Fruit fly (Drosophila melanogaster) ovary, adult (tissue): Measurements from ENCODE around the gene CG14229.

Experiments
- CG17801 ChIP-seq: fragments of 200-800 bp; optimal IDR thresholded peaks from 2 replicates; lab custom pipeline; 2019; ENCODE audit warnings: missing biosample characterization, mild to moderate bottlenecking, missing genetic modification characterization, moderate library complexity; ENCODE audit not compliant: partially characterized antibody

CG14229 gene

dm6 chrX:19696845-19697244 is 1.8 kb upstream of the CG14229 start, which contains the start of gene Cdc42:
Gene Cdc42, plus strand, starts transcription at chrX:19697091.
- no peak for TF ChIP-seq CG17801 (GFP tag; lab: Kevin White, UChicago)

dm6 chrX:19692951-19693698 is 1.9 kb downstream of the CG14229 start, which contains the start of gene Mer:
Gene Mer, minus strand, starts transcription at chrX:19693500.
- peak; percentile 85 for TF ChIP-seq CG17801 (GFP tag; lab: Kevin White, UChicago)

dm6 chrX:19690050-19690449 is 5.0 kb downstream of the CG14229 start:
- TF ChIP-seq CG17801 (GFP tag; lab: Kevin White, UChicago), result no peak

dm6 chrX:19688848-19689247 is 6.2 kb downstream of the CG14229 start, which contains the start of gene CG14227:
Gene CG14227, minus strand, starts transcription at chrX:19688948.
- TF ChIP-seq CG17801 (GFP tag; lab: Kevin White, UChicago), result no peak

dm6 chrX:19684048-19684447 is 11.0 kb downstream of the CG14229 start:
- no peak for TF ChIP-seq CG17801 (GFP tag; lab: Kevin White, UChicago)

- peak; percentile 62 for TF ChIP-seq CG17801 (GFP tag; lab: Kevin White, UChicago)
These were observed 11.8 kb downstream of the CG14229 start, which contains the start of the genes dome and Ubqn for dm6 chrX:19683040-19683875. Gene dome, minus strand, starts transcription at chrX:19683518. Gene Ubqn, plus strand, starts transcription at chrX:19683808.

- no peak for TF ChIP-seq CG17801 (GFP tag; lab: Kevin White, UChicago)
These were observed 15.8 kb downstream of the CG14229 start for dm6 chrX:19679207-19679606.

dm6 chrX:19675662-19676061 is 19.4 kb downstream of the CG14229 start, which contains the start of gene et:
Gene et, minus strand, starts transcription at chrX:19675891.
- TF ChIP-seq CG17801 (GFP tag; lab: Kevin White, UChicago), result no peak

dm6 chrX:19668405-19668804 is 26.6 kb downstream of the CG14229 start:
- peak; percentile 93 for TF ChIP-seq CG17801 (GFP tag; lab: Kevin White, UChicago)

dm6 chrX:19667444-19668104 is 27.5 kb downstream of the CG14229 start:
- no peak for TF ChIP-seq CG17801 (GFP tag; lab: Kevin White, UChicago)

- peak; percentile 69 for TF ChIP-seq CG17801 (GFP tag; lab: Kevin White, UChicago)
These were observed 28.1 kb downstream of the CG14229 start, which contains the start of gene Zw for dm6 chrX:19666991-19667409. Gene Zw, plus strand, starts transcription at chrX:19667252.

- TF ChIP-seq CG17801 (GFP tag; lab: Kevin White, UChicago), result peak; percentile 13
These were observed 29.3 kb downstream of the CG14229 start for dm6 chrX:19665684-19666141.

dm6 chrX:19663859-19664728 is 31.0 kb downstream of the CG14229 start, which contains the start of the genes CG14223 and Ssu72:
Gene CG14223, minus strand, starts transcription at chrX:19663971.
Gene Ssu72, plus strand, starts transcription at chrX:19664561.
- TF ChIP-seq CG17801 (GFP tag; lab: Kevin White, UChicago), result no peak
